Worm (Caenorhabditis elegans) whole organism, mixed stage, embryonic: Measurements from ENCODE around the gene T14B4.8.

Source experiments
- ces-1 ChIP-seq: fragments of 150-350 bp; optimal IDR thresholded peaks from 2 replicates; lab custom pipeline; 2014; ENCODE audit warnings: missing biosample characterization, missing genetic modification reagents, missing genetic modification characterization
- pha-4 ChIP-seq: fragments of 150-350 bp; optimal IDR thresholded peaks from 2 replicates; lab custom pipeline; 2018; ENCODE audit warnings: missing biosample characterization, missing genetic modification reagents, missing genetic modification characterization

DNA sequence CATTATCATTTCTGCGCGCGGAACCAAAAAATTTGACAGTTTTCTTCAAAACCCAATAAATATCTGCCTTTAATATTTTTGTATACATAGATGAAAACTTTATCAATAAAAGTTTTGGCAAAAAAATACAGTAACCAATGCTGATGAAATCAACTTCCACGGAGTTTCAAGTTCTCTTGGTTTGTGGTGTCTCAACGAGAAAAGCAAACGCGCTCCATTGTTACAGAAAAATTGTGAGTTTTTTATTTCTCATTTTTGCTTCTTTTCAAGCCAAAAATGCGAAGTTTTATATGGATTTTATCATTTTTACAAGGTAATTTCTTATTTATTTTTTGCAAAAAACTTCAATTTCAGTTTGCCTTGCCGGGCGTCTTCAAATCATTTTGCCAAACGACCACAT lies 5.5 kb upstream of the T14B4.8 start, which contains the start of gene T14B4.3:
- TF ChIP-seq pha-4 (tag; lab: Kevin White, UChicago) (peak; percentile 34), ces-1 (peak; percentile 50)
